Fruit fly (Drosophila melanogaster) whole organism, embryonic: ENCODE data around the gene CG15330.

ENCODE experiments used
- CG10543 ChIP-seq: fragments of 200-800 bp; sonication (Bioruptor generic); optimal IDR thresholded peaks from 3 replicates; lab custom pipeline; 2017; ENCODE audit warnings: missing biosample characterization, mild to moderate bottlenecking, missing genetic modification characterization, moderate library complexity
- CG11247 ChIP-seq: fragments of 200-800 bp; sonication (Bioruptor generic); IDR thresholded peaks from 2 replicates; pipeline ENCODE4 v1.3.6; 2022; ENCODE audit warnings: missing biosample characterization, missing genetic modification characterization
- CG12155 ChIP-seq: fragments of 200-800 bp; sonication (Bioruptor generic); optimal IDR thresholded peaks from 3 replicates; lab custom pipeline; 2016; ENCODE audit warnings: missing biosample characterization, missing genetic modification characterization
- CG13775 ChIP-seq: fragments of 200-800 bp; sonication (Bioruptor generic); optimal IDR thresholded peaks from 3 replicates; lab custom pipeline; 2017; ENCODE audit warnings: missing biosample characterization, mild to moderate bottlenecking, missing genetic modification characterization
- CG14710 ChIP-seq: fragments of 200-800 bp; sonication (Bioruptor generic); optimal IDR thresholded peaks from 3 replicates; lab custom pipeline; 2019; ENCODE audit warnings: missing biosample characterization, mild to moderate bottlenecking, missing genetic modification characterization, moderate library complexity
- CG15073 ChIP-seq: fragments of 200-800 bp; sonication (Bioruptor generic); optimal IDR thresholded peaks from 2 replicates; lab custom pipeline; 2016; ENCODE audit warnings: missing biosample characterization, missing genetic modification characterization
- CG15479 ChIP-seq: fragments of 200-800 bp; sonication (Bioruptor generic); optimal IDR thresholded peaks from 3 replicates; lab custom pipeline; 2019; ENCODE audit warnings: missing biosample characterization, mild to moderate bottlenecking, missing genetic modification characterization, moderate library complexity
- CG17385 ChIP-seq: fragments of 200-800 bp; sonication (Bioruptor generic); optimal IDR thresholded peaks from 3 replicates; lab custom pipeline; 2018; ENCODE audit warnings: missing biosample characterization, mild to moderate bottlenecking, missing genetic modification characterization
- CG2712 ChIP-seq: fragments of 200-800 bp; optimal IDR thresholded peaks from 3 replicates; lab custom pipeline; 2019; ENCODE audit warnings: missing biosample characterization, mild to moderate bottlenecking, missing genetic modification characterization, moderate library complexity
- CG31441 ChIP-seq: fragments of 200-800 bp; sonication (Bioruptor generic); IDR thresholded peaks from 2 replicates; pipeline ENCODE4 v1.3.6; 2022; ENCODE audit warnings: missing biosample characterization, missing genetic modification characterization
- CG34376 ChIP-seq: fragments of 200-800 bp; sonication (Bioruptor generic); optimal IDR thresholded peaks from 2 replicates; lab custom pipeline; 2018; ENCODE audit warnings: missing biosample characterization, mild to moderate bottlenecking, missing genetic modification characterization
- CG34422 ChIP-seq: fragments of 200-800 bp; sonication (Bioruptor generic); IDR thresholded peaks from 3 replicates; pipeline ENCODE4 v1.3.6; 2022; ENCODE audit warnings: missing biosample characterization, missing genetic modification characterization
- CG4730 ChIP-seq: fragments of 200-800 bp; sonication (Bioruptor generic); IDR thresholded peaks from 2 replicates; pipeline ENCODE4 v1.3.6; 2022; ENCODE audit warnings: missing biosample characterization, missing genetic modification characterization
- CG5180 ChIP-seq: fragments of 200-800 bp; sonication (Bioruptor generic); optimal IDR thresholded peaks from 3 replicates; lab custom pipeline; 2017; ENCODE audit warnings: missing biosample characterization, missing genetic modification characterization, mild to moderate bottlenecking, moderate library complexity, missing genetic modification reagents
- CG5245 ChIP-seq: fragments of 200-800 bp; sonication (Bioruptor generic); optimal IDR thresholded peaks from 3 replicates; lab custom pipeline; 2016; ENCODE audit warnings: missing biosample characterization, missing genetic modification characterization
- CG6791 ChIP-seq: fragments of 200-800 bp; sonication (Bioruptor generic); IDR thresholded peaks from 3 replicates; pipeline ENCODE4 v1.3.6; 2022; ENCODE audit warnings: missing biosample characterization, missing genetic modification characterization; ENCODE audit not compliant: partially characterized antibody
- CG7372 ChIP-seq: fragments of 200-800 bp; sonication (Bioruptor generic); IDR thresholded peaks from 2 replicates; pipeline ENCODE4 v1.3.6; 2022; ENCODE audit warnings: missing biosample characterization, missing genetic modification characterization
- CG7963 ChIP-seq: fragments of 200-800 bp; sonication (Bioruptor generic); IDR thresholded peaks from 3 replicates; pipeline ENCODE4 v1.3.6; 2022; ENCODE audit warnings: missing biosample characterization, missing genetic modification characterization; ENCODE audit not compliant: partially characterized antibody
- Doc3 ChIP-seq: fragments of 200-800 bp; sonication (Bioruptor generic); IDR thresholded peaks from 3 replicates; pipeline ENCODE4 v1.3.6; 2022; ENCODE audit warnings: missing biosample characterization, missing genetic modification characterization; ENCODE audit not compliant: partially characterized antibody
- Dref ChIP-seq: fragments of 200-800 bp; sonication (Bioruptor generic); IDR thresholded peaks from 2 replicates; pipeline ENCODE4 v1.3.6; 2022; ENCODE audit warnings: missing biosample characterization, missing genetic modification characterization
- Drgx ChIP-seq: fragments of 200-800 bp; sonication (Bioruptor generic); IDR thresholded peaks from 2 replicates; pipeline ENCODE4 v1.3.6; 2022; ENCODE audit warnings: missing biosample characterization, missing genetic modification characterization
- E2f2 ChIP-seq: fragments of 200-800 bp; sonication (Bioruptor generic); IDR thresholded peaks from 2 replicates; pipeline ENCODE4 v1.3.6; 2022; ENCODE audit warnings: missing biosample characterization, missing genetic modification characterization
- Fer1 ChIP-seq: fragments of 200-800 bp; sonication (Bioruptor generic); optimal IDR thresholded peaks from 2 replicates; lab custom pipeline; 2017; ENCODE audit warnings: missing biosample characterization, mild to moderate bottlenecking, missing genetic modification characterization
- HLH3B ChIP-seq: fragments of 200-800 bp; sonication (Bioruptor generic); IDR thresholded peaks from 2 replicates; pipeline ENCODE4 v1.3.6; 2022; ENCODE audit warnings: missing biosample characterization, missing genetic modification characterization
- Hr78 ChIP-seq, 2 experiments: fragments of 200-800 bp in 1 of 2; fragments of >200 bp in 1 of 2; sonication (Bioruptor generic) in 1 of 2; optimal IDR thresholded peaks; 2 replicates each; lab custom pipeline; 2017 to 2019; ENCODE audit warnings: missing biosample characterization in 2 of 2, missing genetic modification characterization in 2 of 2, mild to moderate bottlenecking in 1 of 2, moderate library complexity in 1 of 2
- Meics ChIP-seq: fragments of 200-800 bp; sonication (Bioruptor generic); optimal IDR thresholded peaks from 2 replicates; lab custom pipeline; 2017; ENCODE audit warnings: missing biosample characterization, mild to moderate bottlenecking, missing genetic modification characterization
- Myb ChIP-seq: fragments of 200-800 bp; sonication (Bioruptor generic); optimal IDR thresholded peaks from 2 replicates; lab custom pipeline; 2016; ENCODE audit warnings: missing biosample characterization, missing genetic modification characterization
- Optix ChIP-seq: fragments of 200-800 bp; sonication (Bioruptor generic); IDR thresholded peaks from 3 replicates; pipeline ENCODE4 v1.3.6; 2022; ENCODE audit warnings: missing biosample characterization, missing genetic modification characterization
- YL-1 ChIP-seq: fragments of 200-800 bp; sonication (Bioruptor generic); optimal IDR thresholded peaks from 3 replicates; lab custom pipeline; 2017; ENCODE audit warnings: missing biosample characterization, mild to moderate bottlenecking, missing genetic modification characterization
- amos ChIP-seq: fragments of 200-800 bp; sonication (Bioruptor generic); IDR thresholded peaks from 2 replicates; pipeline ENCODE4 v1.3.6; 2022; ENCODE audit warnings: missing biosample characterization, missing genetic modification characterization; ENCODE audit not compliant: partially characterized antibody
- ato ChIP-seq: fragments of 200-800 bp; sonication (Bioruptor generic); IDR thresholded peaks from 2 replicates; pipeline ENCODE4 v1.3.6; 2022; ENCODE audit warnings: missing biosample characterization, missing genetic modification characterization; ENCODE audit not compliant: partially characterized antibody
- cas ChIP-seq: fragments of 200-800 bp; sonication (Bioruptor generic); IDR thresholded peaks from 2 replicates; pipeline ENCODE4 v1.3.6; 2022; ENCODE audit warnings: missing biosample characterization, missing genetic modification characterization
- cg ChIP-seq: fragments of 200-800 bp; sonication (Bioruptor generic); optimal IDR thresholded peaks from 3 replicates; lab custom pipeline; 2019; ENCODE audit warnings: missing biosample characterization, mild to moderate bottlenecking, missing genetic modification characterization, moderate library complexity
- chif ChIP-seq, 2 experiments: fragments of 200-800 bp; sonication (Bioruptor generic); optimal IDR thresholded peaks; 3 replicates each; lab custom pipeline; 2016; ENCODE audit warnings: missing biosample characterization in 2 of 2, missing genetic modification characterization in 2 of 2
- chinmo ChIP-seq: fragments of 200-800 bp; sonication (Bioruptor generic); IDR thresholded peaks from 4 replicates; pipeline ENCODE4 v1.3.6; 2022; ENCODE audit warnings: missing biosample characterization, missing genetic modification characterization; ENCODE audit not compliant: partially characterized antibody
- dimm ChIP-seq: fragments of 200-800 bp; sonication (Bioruptor generic); IDR thresholded peaks from 2 replicates; pipeline ENCODE4 v1.3.6; 2022; ENCODE audit warnings: missing biosample characterization, missing genetic modification characterization
- fd96Cb ChIP-seq: fragments of 200-800 bp; sonication (Bioruptor generic); optimal IDR thresholded peaks from 2 replicates; lab custom pipeline; 2018; ENCODE audit warnings: missing biosample characterization, mild to moderate bottlenecking, missing genetic modification characterization, moderate library complexity
- h ChIP-seq: fragments of >200 bp; optimal IDR thresholded peaks from 2 replicates; lab custom pipeline; 2017
- hbn ChIP-seq: fragments of 200-800 bp; sonication (Bioruptor generic); IDR thresholded peaks from 2 replicates; pipeline ENCODE4 v1.3.6; 2022; ENCODE audit warnings: missing biosample characterization, missing genetic modification characterization; ENCODE audit not compliant: partially characterized antibody
- her ChIP-seq: fragments of 200-800 bp; sonication (Bioruptor generic); optimal IDR thresholded peaks from 2 replicates; lab custom pipeline; 2016; ENCODE audit warnings: missing biosample characterization, missing genetic modification characterization
- insv ChIP-seq, 2 experiments: fragments of 200-800 bp; sonication (Bioruptor generic); optimal IDR thresholded peaks; 3 replicates each; lab custom pipeline; 2016 to 2018; ENCODE audit warnings: missing biosample characterization in 2 of 2, missing genetic modification characterization in 2 of 2
- mld ChIP-seq: fragments of 200-800 bp; sonication (Bioruptor generic); IDR thresholded peaks from 3 replicates; pipeline ENCODE4 v1.3.6; 2022; ENCODE audit warnings: missing biosample characterization, missing genetic modification characterization; ENCODE audit not compliant: partially characterized antibody
- nom ChIP-seq: fragments of 200-800 bp; sonication (Bioruptor generic); optimal IDR thresholded peaks from 2 replicates; lab custom pipeline; 2017; ENCODE audit warnings: missing biosample characterization, missing genetic modification characterization, mild to moderate bottlenecking, moderate library complexity, missing genetic modification reagents
- pb ChIP-seq: fragments of 200-800 bp; sonication (Bioruptor generic); optimal IDR thresholded peaks from 3 replicates; lab custom pipeline; 2016; ENCODE audit warnings: missing biosample characterization, missing genetic modification characterization
- slbo ChIP-seq: fragments of 200-800 bp; sonication (Bioruptor generic); IDR thresholded peaks from 2 replicates; pipeline ENCODE4 v1.3.6; 2022; ENCODE audit warnings: missing biosample characterization, missing genetic modification characterization
- sna ChIP-seq: fragments of 200-800 bp; sonication (Bioruptor generic); IDR thresholded peaks from 2 replicates; pipeline ENCODE4 v1.3.6; 2022; ENCODE audit warnings: missing biosample characterization, missing genetic modification characterization; ENCODE audit not compliant: partially characterized antibody
- sob ChIP-seq: fragments of 200-800 bp; sonication (Bioruptor generic); IDR thresholded peaks from 2 replicates; pipeline ENCODE4 v1.3.6; 2022; ENCODE audit warnings: missing biosample characterization, missing genetic modification characterization
- stwl ChIP-seq: fragments of 200-800 bp; sonication (Bioruptor generic); optimal IDR thresholded peaks from 3 replicates; lab custom pipeline; 2018; ENCODE audit warnings: missing biosample characterization, mild to moderate bottlenecking, missing genetic modification characterization, moderate library complexity
- tgo ChIP-seq: fragments of 200-800 bp; sonication (Bioruptor generic); IDR thresholded peaks from 3 replicates; pipeline ENCODE4 v1.3.6; 2022; ENCODE audit warnings: missing biosample characterization, missing genetic modification characterization

The CG15330 gene

DNA sequence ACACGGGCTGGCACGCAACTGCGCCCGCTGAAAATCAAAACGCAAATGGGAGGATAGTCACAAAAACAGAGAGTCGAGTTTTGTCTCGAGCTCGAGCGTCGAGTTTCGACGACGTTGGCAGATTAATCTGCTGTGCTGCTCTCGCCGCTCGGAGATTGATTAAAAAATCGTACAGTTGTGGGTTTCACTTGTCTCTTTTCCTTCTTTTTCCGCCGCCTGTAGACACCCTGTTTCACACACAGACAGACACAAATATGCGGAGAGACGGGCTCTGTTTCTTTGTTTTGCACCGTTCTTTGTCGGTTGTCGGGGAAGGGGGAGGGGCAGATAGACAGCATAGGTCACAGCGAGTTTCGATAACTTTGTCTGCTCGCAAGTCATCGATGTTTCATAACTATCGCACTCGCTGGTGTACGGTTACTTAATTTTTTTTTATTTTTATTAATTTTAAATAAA is 9.0 kb upstream of the CG15330 start, which contains the start of gene orion (continued):
- peak; percentile 22; the same call in 1 of the 3 replicates for TF ChIP-seq tgo (GFP tag; lab: Robert Waterston, UW)
- no peak for TF ChIP-seq CG4730
- peak; percentile 56 for TF ChIP-seq stwl (tag; lab: Kevin White, UChicago)
- TF ChIP-seq Meics (GFP tag; lab: Kevin White, UChicago) = no peak
- peak; percentile 26 for TF ChIP-seq CG2712
- peak; percentile 58 for TF ChIP-seq Fer1 (GFP tag; lab: Kevin White, UChicago)
- TF ChIP-seq h (lab: Kevin White, UChicago) = no peak
- no peak for TF ChIP-seq HLH3B
- peak in 1 of 2 experiments; percentile 10 for TF ChIP-seq insv (GFP tag; optimal IDR thresholded peaks at IDR 0.05; lab: Kevin White, UChicago)
- no peak for TF ChIP-seq CG5180 (GFP tag; lab: Kevin White, UChicago)
- no peak for TF ChIP-seq dimm (GFP tag; lab: Robert Waterston, UW)
- TF ChIP-seq chif (GFP tag; optimal IDR thresholded peaks at IDR 0.05; lab: Kevin White, UChicago) = no peak
- no peak for TF ChIP-seq pb
- peak; percentile 56; the same call in 2 of the 3 replicates for TF ChIP-seq CG7963 (GFP tag; lab: Robert Waterston, UW)
- TF ChIP-seq CG13775 = peak; percentile 11
- TF ChIP-seq chinmo (GFP tag; lab: Robert Waterston, UW) = peak; percentile 90
- peak; percentile 44; the same call in 1 of the 3 replicates for TF ChIP-seq CG34422 (GFP tag; lab: Robert Waterston, UW)
- peak; percentile 96 for TF ChIP-seq nom (GFP tag; lab: Kevin White, UChicago)
- TF ChIP-seq Optix (GFP tag; lab: Robert Waterston, UW) = peak; percentile 53; the same call in 1 of the 3 replicates
- peak; percentile 69 for TF ChIP-seq sna (GFP tag; lab: Robert Waterston, UW)
- peak in 1 of 2 experiments; percentile 97 for TF ChIP-seq Hr78 (GFP tag; optimal IDR thresholded peaks at IDR 0.05; lab: Kevin White, UChicago)
- peak; percentile 78 for TF ChIP-seq Doc3
- TF ChIP-seq CG15073 (GFP tag; lab: Kevin White, UChicago) = no peak
- TF ChIP-seq CG31441 (GFP tag; lab: Robert Waterston, UW) = no peak
- peak; percentile 72 for TF ChIP-seq ato
- TF ChIP-seq cg (GFP tag; lab: Kevin White, UChicago) = peak; percentile 81
- TF ChIP-seq CG6791 (GFP tag; lab: Robert Waterston, UW) = peak; percentile 85
- no peak for TF ChIP-seq CG5245
- peak; percentile 60 for TF ChIP-seq CG34376 (GFP tag; lab: Kevin White, UChicago)
- peak; percentile 67 for TF ChIP-seq YL-1 (GFP tag; lab: Kevin White, UChicago)
- TF ChIP-seq CG15479 (GFP tag; lab: Kevin White, UChicago) = no peak
- TF ChIP-seq hbn (GFP tag; lab: Robert Waterston, UW) = peak; percentile 82
- TF ChIP-seq slbo (GFP tag; lab: Robert Waterston, UW) = 0 out of 2 replicates have a peak, but pooled peaks have one; percentile 33
- TF ChIP-seq CG14710 (tag; lab: Kevin White, UChicago) = peak; percentile 2
- TF ChIP-seq sob (GFP tag; lab: Robert Waterston, UW) = peak; percentile 56
- no peak for TF ChIP-seq CG17385
- TF ChIP-seq E2f2 = peak; percentile 34; the same call in 1 of the 2 replicates
- TF ChIP-seq cas (GFP tag; lab: Robert Waterston, UW) = no peak
- peak; percentile 17; the same call in 1 of the 2 replicates for TF ChIP-seq CG7372 (GFP tag; lab: Robert Waterston, UW)
- peak; percentile 67 for TF ChIP-seq CG12155 (GFP tag; lab: Kevin White, UChicago)
- TF ChIP-seq CG11247 (GFP tag; lab: Robert Waterston, UW) = no peak
- TF ChIP-seq her = no peak
- TF ChIP-seq Dref (GFP tag; lab: Robert Waterston, UW) = peak; percentile 73
- TF ChIP-seq Myb = no peak
- peak; percentile 66 for TF ChIP-seq CG10543
- peak; percentile 61; the same call in 1 of the 3 replicates for TF ChIP-seq mld
- TF ChIP-seq amos (GFP tag; lab: Robert Waterston, UW) = peak; percentile 75
- no peak for TF ChIP-seq fd96Cb (tag; lab: Kevin White, UChicago)
- peak; percentile 79 for TF ChIP-seq Drgx (GFP tag; lab: Robert Waterston, UW)
